Worm (Caenorhabditis elegans): Measurements from ENCODE around the gene irld-47.

DNA sequence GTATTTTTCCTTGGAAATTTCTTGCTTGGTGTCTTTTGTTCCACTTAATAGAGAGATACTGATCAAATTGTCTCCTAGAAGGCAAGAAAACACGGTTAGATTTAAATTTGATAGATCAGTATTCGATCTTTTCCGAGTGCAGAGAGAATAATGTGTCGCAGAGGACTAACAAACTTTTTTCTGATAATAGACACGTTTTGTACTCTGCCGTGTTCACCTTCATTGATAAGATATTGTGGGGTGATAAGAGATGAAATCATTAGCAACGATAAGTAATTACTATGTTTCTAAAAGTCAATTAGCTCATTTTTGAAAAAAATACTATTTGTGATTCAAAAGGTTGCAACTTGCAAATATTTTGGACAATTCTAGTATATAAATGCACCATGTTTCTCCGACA, 45.6 kb downstream of the irld-47 start:
- TF ChIP-seq blmp-1 (tag; optimal IDR thresholded peaks at IDR 0.05) (no peak), ces-1 (GFP tag; optimal IDR thresholded peaks at IDR 0.05) (no peak)

Data from whole organism, mixed stage, embryonic.